Worm (Caenorhabditis elegans) whole organism, late embryonic: ENCODE results near the gene clhm-1.

Experiments
- C08G9.2 ChIP-seq: sonication (generic microtip); optimal IDR thresholded peaks from 2 replicates; lab custom pipeline; 2016; ENCODE audit warnings: mild to moderate bottlenecking, missing genetic modification characterization, moderate library complexity, missing compliant biosample characterization
- C38D4.7 ChIP-seq: fragments of 200-800 bp; sonication (Bioruptor generic); optimal IDR thresholded peaks from 2 replicates; lab custom pipeline; 2018; ENCODE audit warnings: mild to moderate bottlenecking, missing genetic modification characterization, moderate library complexity, missing compliant biosample characterization
- F13H6.1 ChIP-seq: sonication (generic microtip); optimal IDR thresholded peaks from 2 replicates; lab custom pipeline; 2016; ENCODE audit warnings: missing genetic modification characterization, missing compliant biosample characterization
- K09A11.1 ChIP-seq: sonication (generic microtip); optimal IDR thresholded peaks from 2 replicates; lab custom pipeline; 2017; ENCODE audit warnings: antibody characterized with exemption, mild to moderate bottlenecking, missing genetic modification characterization, missing compliant biosample characterization; ENCODE audit not compliant: insufficient read depth
- ahr-1 ChIP-seq: sonication (generic microtip); optimal IDR thresholded peaks from 2 replicates; lab custom pipeline; 2016; ENCODE audit warnings: missing genetic modification characterization, missing compliant biosample characterization
- ama-1 ChIP-seq: fragments of 150-350 bp; optimal IDR thresholded peaks from 2 replicates; lab custom pipeline; 2014
- ceh-14 ChIP-seq: sonication (generic microtip); optimal IDR thresholded peaks from 2 replicates; lab custom pipeline; 2016; ENCODE audit warnings: missing genotype, missing genetic modification characterization, missing compliant biosample characterization
- ceh-19 ChIP-seq: fragments of 200-800 bp; sonication (Bioruptor generic); optimal IDR thresholded peaks from 2 replicates; lab custom pipeline; 2018; ENCODE audit warnings: mild to moderate bottlenecking, missing genetic modification characterization, missing compliant biosample characterization
- ceh-2 ChIP-seq: sonication (generic microtip); optimal IDR thresholded peaks from 2 replicates; lab custom pipeline; 2016; ENCODE audit warnings: missing genotype, missing genetic modification characterization, missing compliant biosample characterization
- ceh-30 ChIP-seq: fragments of 150-350 bp; optimal IDR thresholded peaks from 2 replicates; lab custom pipeline; 2014; ENCODE audit warnings: missing biosample characterization, missing genetic modification characterization
- ceh-34 ChIP-seq: sonication (generic microtip); optimal IDR thresholded peaks from 2 replicates; lab custom pipeline; 2016; ENCODE audit warnings: mild to moderate bottlenecking, missing genetic modification characterization, missing compliant biosample characterization
- ceh-48 ChIP-seq: sonication (generic microtip); optimal IDR thresholded peaks from 2 replicates; lab custom pipeline; 2016; ENCODE audit warnings: missing genetic modification characterization, inconsistent platforms, missing compliant biosample characterization
- ceh-6 ChIP-seq: fragments of 200-800 bp; sonication (Bioruptor generic); optimal IDR thresholded peaks from 2 replicates; lab custom pipeline; 2018; ENCODE audit warnings: mild to moderate bottlenecking, missing genetic modification characterization, missing compliant biosample characterization
- ceh-9 ChIP-seq: sonication (generic microtip); optimal IDR thresholded peaks from 2 replicates; lab custom pipeline; 2016; ENCODE audit warnings: mild to moderate bottlenecking, missing genetic modification characterization, inconsistent platforms, missing compliant biosample characterization
- dmd-4 ChIP-seq: sonication (generic microtip); optimal IDR thresholded peaks from 2 replicates; lab custom pipeline; 2016; ENCODE audit warnings: borderline replicate concordance, missing genetic modification characterization, missing compliant biosample characterization
- elt-2 ChIP-seq: sonication (generic microtip); optimal IDR thresholded peaks from 2 replicates; lab custom pipeline; 2016; ENCODE audit warnings: missing genetic modification reagents, missing genetic modification characterization, missing compliant biosample characterization
- eyg-1 ChIP-seq: sonication (generic microtip); optimal IDR thresholded peaks from 2 replicates; lab custom pipeline; 2016; ENCODE audit warnings: missing genotype, missing genetic modification characterization, missing compliant biosample characterization
- fax-1 ChIP-seq: sonication (generic microtip); optimal IDR thresholded peaks from 2 replicates; lab custom pipeline; 2016; ENCODE audit warnings: missing genotype, missing genetic modification characterization, missing compliant biosample characterization
- fkh-6 ChIP-seq: sonication (generic microtip); optimal IDR thresholded peaks from 2 replicates; lab custom pipeline; 2016; ENCODE audit warnings: missing genetic modification characterization, missing compliant biosample characterization
- gmeb-2 ChIP-seq: sonication (generic microtip); optimal IDR thresholded peaks from 2 replicates; lab custom pipeline; 2016; ENCODE audit warnings: missing genetic modification characterization, inconsistent platforms, missing compliant biosample characterization
- hlh-13 ChIP-seq: fragments of 200-800 bp; sonication (Bioruptor generic); optimal IDR thresholded peaks from 2 replicates; lab custom pipeline; 2018; ENCODE audit warnings: mild to moderate bottlenecking, missing genetic modification characterization, missing compliant biosample characterization
- hlh-30 ChIP-seq: sonication (generic microtip); optimal IDR thresholded peaks from 2 replicates; lab custom pipeline; 2017; ENCODE audit warnings: antibody characterized with exemption, missing genetic modification characterization, missing compliant biosample characterization; ENCODE audit not compliant: insufficient read depth
- hlh-6 ChIP-seq: sonication (generic microtip); optimal IDR thresholded peaks from 2 replicates; lab custom pipeline; 2016; ENCODE audit warnings: missing genotype, missing genetic modification characterization, missing compliant biosample characterization
- lin-11 ChIP-seq: fragments of 200-800 bp; sonication (Bioruptor generic); optimal IDR thresholded peaks from 2 replicates; lab custom pipeline; 2018; ENCODE audit warnings: mild to moderate bottlenecking, missing genetic modification characterization, missing compliant biosample characterization
- madf-2 ChIP-seq: sonication (generic microtip); optimal IDR thresholded peaks from 2 replicates; lab custom pipeline; 2017; ENCODE audit warnings: missing genetic modification characterization, missing compliant biosample characterization
- mec-3 ChIP-seq: sonication (generic microtip); optimal IDR thresholded peaks from 2 replicates; lab custom pipeline; 2016; ENCODE audit warnings: borderline replicate concordance, missing genetic modification characterization, missing compliant biosample characterization
- nhr-232 ChIP-seq: sonication (generic microtip); optimal IDR thresholded peaks from 2 replicates; lab custom pipeline; 2016; ENCODE audit warnings: missing genetic modification characterization, missing compliant biosample characterization
- npax-4 ChIP-seq: sonication (generic microtip); optimal IDR thresholded peaks from 2 replicates; lab custom pipeline; 2016; ENCODE audit warnings: missing genetic modification characterization, missing compliant biosample characterization
- pag-3 ChIP-seq: sonication (generic microtip); optimal IDR thresholded peaks from 2 replicates; lab custom pipeline; 2016; ENCODE audit warnings: missing compliant biosample characterization, missing genetic modification characterization, borderline replicate concordance
- pax-1 ChIP-seq: fragments of 150-350 bp; optimal IDR thresholded peaks from 2 replicates; lab custom pipeline; 2014; ENCODE audit warnings: missing biosample characterization, missing genetic modification characterization
- pros-1 ChIP-seq: fragments of 150-350 bp; optimal IDR thresholded peaks from 2 replicates; lab custom pipeline; 2014; ENCODE audit warnings: missing biosample characterization, missing genetic modification reagents, missing genetic modification characterization
- ref-2 ChIP-seq: sonication (generic microtip); optimal IDR thresholded peaks from 2 replicates; lab custom pipeline; 2016; ENCODE audit warnings: missing genetic modification characterization, missing compliant biosample characterization
- rnt-1 ChIP-seq: sonication (generic microtip); optimal IDR thresholded peaks from 2 replicates; lab custom pipeline; 2016; ENCODE audit warnings: missing genetic modification characterization, missing compliant biosample characterization
- sdc-2 ChIP-seq: sonication (generic microtip); optimal IDR thresholded peaks from 2 replicates; lab custom pipeline; 2016; ENCODE audit warnings: missing genotype, missing genetic modification characterization, missing compliant biosample characterization
- sox-2 ChIP-seq: fragments of 200-800 bp; sonication (Bioruptor generic); IDR thresholded peaks from 2 replicates; pipeline ENCODE4 v1.3.6; 2022; ENCODE audit warnings: missing genetic modification reagents, missing genetic modification characterization, missing compliant biosample characterization
- ttx-3 ChIP-seq: sonication (generic microtip); optimal IDR thresholded peaks from 2 replicates; lab custom pipeline; 2016; ENCODE audit warnings: missing genetic modification reagents, missing genetic modification characterization, missing compliant biosample characterization
- unc-3 ChIP-seq, 2 experiments: fragments of 200-800 bp in 1 of 2; sonication (Bioruptor generic) in 1 of 2; sonication (generic microtip) in 1 of 2; conservative IDR thresholded peaks in 1 of 2; optimal IDR thresholded peaks in 1 of 2; 2 replicates each; pipeline versions ENCODE4 v1.3.6 to Lab custom; 2016 to 2022; ENCODE audit warnings: missing compliant biosample characterization in 2 of 2, missing genetic modification characterization in 2 of 2, missing genetic modification reagents in 1 of 2
- unc-42 ChIP-seq: sonication (generic microtip); optimal IDR thresholded peaks from 2 replicates; lab custom pipeline; 2016; ENCODE audit warnings: missing genotype, missing genetic modification characterization, missing compliant biosample characterization
- unc-55 ChIP-seq: sonication (generic microtip); optimal IDR thresholded peaks from 2 replicates; lab custom pipeline; 2017; ENCODE audit warnings: missing biosample characterization, missing genetic modification reagents, missing genetic modification characterization
- unc-86 ChIP-seq: sonication (generic microtip); optimal IDR thresholded peaks from 2 replicates; lab custom pipeline; 2016; ENCODE audit warnings: missing genetic modification characterization, missing compliant biosample characterization
- ztf-16 ChIP-seq: sonication (generic microtip); optimal IDR thresholded peaks from 2 replicates; lab custom pipeline; 2017; ENCODE audit warnings: missing genetic modification characterization, missing compliant biosample characterization

Gene clhm-1

DNA sequence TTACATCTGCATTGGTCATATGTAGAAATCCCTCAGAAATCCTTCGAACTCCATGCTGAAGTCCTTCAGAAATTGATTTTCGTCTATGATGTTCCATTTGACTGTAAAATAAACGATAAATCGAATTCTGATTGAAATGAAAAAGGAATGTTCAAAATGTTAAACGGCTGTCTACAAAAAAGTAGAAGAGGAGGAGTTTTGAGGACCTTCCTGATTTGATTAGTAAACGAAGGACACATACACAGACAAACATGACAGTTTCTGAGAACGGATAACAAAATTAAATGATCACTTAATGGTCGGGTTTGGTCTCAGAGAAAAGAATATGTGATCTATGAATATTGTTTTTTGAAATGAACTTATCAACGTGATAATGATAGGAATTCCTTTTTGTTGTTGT is 6.1 kb upstream of the clhm-1 start, which contains the start of gene slc-36.5:
Gene slc-36.5, minus strand, starts transcription at position 101 of the 400 bp plus-strand sequence.
- TF ChIP-seq ceh-34 (tag; lab: Kevin White, UChicago) (no peak), ceh-48 (tag; lab: Kevin White, UChicago) (no peak), ceh-30 (tag; lab: Kevin White, UChicago) (no peak), gmeb-2 (tag; lab: Kevin White, UChicago) (no peak), K09A11.1 (tag; lab: Kevin White, UChicago) (no peak), C38D4.7 (GFP tag; lab: Kevin White, UChicago) (no peak), ama-1 (lab: Kevin White, UChicago) (no peak), unc-86 (tag; lab: Kevin White, UChicago) (no peak), npax-4 (no peak), ref-2 (tag; lab: Kevin White, UChicago) (no peak), ttx-3 (no peak), pax-1 (tag; lab: Kevin White, UChicago) (no peak), pros-1 (tag; lab: Kevin White, UChicago) (no peak), fkh-6 (tag; lab: Kevin White, UChicago) (no peak), pag-3 (tag; lab: Kevin White, UChicago) (no peak), sdc-2 (tag; lab: Kevin White, UChicago) (no peak)

DNA sequence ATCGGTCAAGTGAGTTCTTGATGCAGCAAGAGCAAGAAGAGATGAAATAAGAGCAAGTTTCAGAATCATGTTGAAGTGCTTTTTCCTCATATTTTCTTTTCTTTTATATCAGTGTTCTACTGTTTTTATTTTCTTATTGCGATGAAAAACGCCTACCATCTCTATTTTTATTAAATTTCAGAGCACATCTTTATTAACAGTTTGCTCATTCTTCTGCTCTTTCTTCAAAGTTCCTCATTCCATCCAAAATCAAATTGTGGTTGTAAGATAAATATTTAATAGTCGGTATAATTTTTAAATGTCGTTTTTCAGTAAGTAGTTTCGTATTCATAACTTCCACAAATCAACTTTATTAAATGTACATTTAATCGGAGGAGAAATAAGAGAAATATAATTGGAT is 1.7 kb upstream of the clhm-1 start, which contains the start of gene C44B7.5:
Gene C44B7.5, minus strand, starts transcription at position 101 of the 400 bp plus-strand sequence.
- TF ChIP-seq unc-55 (GFP tag; lab: Kevin White, UChicago) (no peak), ahr-1 (tag; lab: Kevin White, UChicago) (no peak), unc-42 (tag; lab: Kevin White, UChicago) (no peak), hlh-13 (no peak)

DNA sequence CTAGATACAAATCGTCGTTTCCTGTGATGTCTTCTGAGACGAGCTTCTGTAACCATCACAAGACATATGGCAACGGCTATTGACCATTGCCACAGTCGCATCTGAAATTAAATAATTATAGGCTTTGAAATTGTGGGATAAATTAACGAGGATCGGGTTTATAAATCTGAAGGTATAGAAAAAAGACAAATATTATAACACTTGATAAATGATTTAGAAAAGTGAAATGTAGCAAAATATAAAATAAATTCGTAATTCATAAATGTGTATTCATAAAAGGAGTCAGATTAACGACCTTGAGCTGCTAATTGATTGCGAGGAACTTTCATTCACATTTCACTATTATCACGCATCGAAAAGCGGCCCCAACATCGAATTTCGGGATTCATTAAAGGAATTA is 7.2 kb downstream of the clhm-1 start, which contains the start of gene aff-1:
Gene aff-1, minus strand, starts transcription at position 101 of the 400 bp plus-strand sequence.
- TF ChIP-seq hlh-6 (tag; lab: Kevin White, UChicago), result no peak
- TF ChIP-seq unc-55 (GFP tag; lab: Kevin White, UChicago), result no peak
- no peak for TF ChIP-seq elt-2 (tag; lab: Kevin White, UChicago)
- no peak for TF ChIP-seq madf-2 (tag; lab: Kevin White, UChicago)
- TF ChIP-seq F13H6.1 (tag; lab: Kevin White, UChicago), result no peak
- no peak for TF ChIP-seq unc-3 (GFP tag; conservative IDR thresholded peaks at IDR 0.05; lab: Robert Waterston, UW)
- no peak for TF ChIP-seq unc-3 (tag; optimal IDR thresholded peaks at IDR 0.05; lab: Kevin White, UChicago)

DNA sequence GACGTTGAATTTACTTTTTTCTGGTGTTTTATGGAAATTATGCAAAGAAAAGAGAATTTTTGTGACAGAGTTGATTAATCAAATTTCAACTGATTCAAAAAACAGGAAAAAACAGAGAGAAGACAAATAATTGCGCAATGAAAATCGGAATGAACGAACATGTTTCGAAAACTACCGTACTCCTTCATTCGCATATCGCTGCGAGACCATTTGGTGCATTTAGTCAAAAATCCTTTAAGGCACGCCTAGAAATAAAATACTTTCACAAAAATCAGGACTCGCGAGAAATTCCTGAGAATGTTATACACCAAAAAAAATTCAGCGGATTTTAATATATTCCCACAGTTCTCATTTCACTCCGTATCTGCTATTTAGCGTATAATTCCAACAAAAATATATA is 10.8 kb downstream of the clhm-1 start:
- TF ChIP-seq sox-2 (no peak), unc-3 (GFP tag; conservative IDR thresholded peaks at IDR 0.05; lab: Robert Waterston, UW) (no peak), unc-3 (tag; optimal IDR thresholded peaks at IDR 0.05; lab: Kevin White, UChicago) (no peak)

DNA sequence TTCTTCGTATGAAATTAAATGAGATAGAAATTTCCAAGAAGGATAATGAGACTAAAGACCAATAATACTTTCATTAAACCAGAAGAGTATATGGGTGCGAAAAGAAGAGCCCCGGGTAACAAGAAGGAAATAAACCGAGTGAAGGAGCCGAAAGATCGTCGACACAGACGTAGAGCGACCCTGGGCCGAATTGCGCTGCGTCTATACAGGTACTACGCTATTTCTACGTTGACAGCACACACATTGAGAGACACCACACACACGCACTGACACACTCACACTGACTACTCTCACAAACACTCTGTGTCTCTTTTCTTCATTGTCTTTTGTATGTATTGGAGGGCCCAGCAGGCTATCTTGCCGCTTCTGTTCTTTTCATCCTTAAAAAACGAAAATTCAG is 12.0 kb downstream of the clhm-1 start:
- TF ChIP-seq mec-3 (tag; lab: Kevin White, UChicago) (no peak), ztf-16 (tag; lab: Kevin White, UChicago) (no peak), pag-3 (tag; lab: Kevin White, UChicago) (no peak), ceh-6 (GFP tag; lab: Kevin White, UChicago) (no peak), ceh-2 (tag; lab: Kevin White, UChicago) (peak; percentile 63), npax-4 (no peak), ama-1 (lab: Kevin White, UChicago) (no peak), nhr-232 (tag; lab: Kevin White, UChicago) (peak; percentile 27), fax-1 (tag; lab: Kevin White, UChicago) (peak; percentile 24), ceh-48 (tag; lab: Kevin White, UChicago) (peak; percentile 9), C08G9.2 (tag; lab: Kevin White, UChicago) (no peak), hlh-6 (tag; lab: Kevin White, UChicago) (peak; percentile 17), ceh-9 (tag; lab: Kevin White, UChicago) (no peak), hlh-30 (no peak), rnt-1 (tag; lab: Kevin White, UChicago) (peak; percentile 41), unc-86 (tag; lab: Kevin White, UChicago) (peak; percentile 21), fkh-6 (tag; lab: Kevin White, UChicago) (no peak), elt-2 (tag; lab: Kevin White, UChicago) (peak; percentile 53), madf-2 (tag; lab: Kevin White, UChicago) (no peak), F13H6.1 (tag; lab: Kevin White, UChicago) (no peak), unc-3 (GFP tag; conservative IDR thresholded peaks at IDR 0.05; lab: Robert Waterston, UW) (no peak), unc-3 (tag; optimal IDR thresholded peaks at IDR 0.05; lab: Kevin White, UChicago) (peak; percentile 27), ceh-14 (tag; lab: Kevin White, UChicago) (peak; percentile 22), hlh-13 (no peak), dmd-4 (no peak), ceh-19 (GFP tag; lab: Kevin White, UChicago) (peak; percentile 31), ceh-34 (tag; lab: Kevin White, UChicago) (peak; percentile 67), lin-11 (peak; percentile 5), eyg-1 (tag; lab: Kevin White, UChicago) (no peak)
